ENCODE assay signal across 2 fruit fly cellular contexts in genomic region chrX:8145501-8146157, dm6.
A peak's percentile ranks its signal among the peaks of the same experiment; 100 is the strongest.
TF ChIP-seq lines count a peak whose summit lies in the region.

TSS of gene alpha-PheRS (minus strand) at chrX:8145602.
TSS of gene CG2129 (plus strand) at chrX:8145839.

TF ChIP-seq in whole organism, adult, 20 proteins besides CTCF, POLR2A, EP300 and RAD21 (continued from another document):
- TF ChIP-seq CG5204 (GFP tag; optimal IDR thresholded peaks at IDR 0.05; lab: Kevin White, UChicago), result no peak

TF ChIP-seq in whole organism, embryonic, 481 proteins besides CTCF, POLR2A, EP300 and RAD21 (continued from another document and continues in another):
- TF ChIP-seq CG33557 (GFP tag; optimal IDR thresholded peaks at IDR 0.05; lab: Kevin White, UChicago), result peak; percentile 0
- peak; percentile 17 for TF ChIP-seq CG9797 (GFP tag; optimal IDR thresholded peaks at IDR 0.05; lab: Kevin White, UChicago)
- no peak for TF ChIP-seq CG4404 (GFP tag; IDR thresholded peaks at IDR 0.05; lab: Robert Waterston, UW)
- no peak for TF ChIP-seq h (optimal IDR thresholded peaks at IDR 0.05; lab: Kevin White, UChicago)
- peak; percentile 84 for TF ChIP-seq CG2120 (GFP tag; optimal IDR thresholded peaks at IDR 0.05; lab: Kevin White, UChicago)
- peak; percentile 64 for TF ChIP-seq YL-1 (GFP tag; optimal IDR thresholded peaks at IDR 0.05; lab: Kevin White, UChicago)
- TF ChIP-seq Dll (GFP tag; IDR thresholded peaks at IDR 0.05; lab: Robert Waterston, UW; ENCODE audit: partially characterized antibody), result peak; percentile 62; the same call in 2 of the 4 replicates
- no peak for TF ChIP-seq CG2889 (GFP tag; IDR thresholded peaks at IDR 0.05; lab: Robert Waterston, UW)
- TF ChIP-seq CG2116 (GFP tag; optimal IDR thresholded peaks at IDR 0.05; lab: Kevin White, UChicago), result peak; percentile 60
- peak; percentile 18 for TF ChIP-seq Dp (GFP tag; optimal IDR thresholded peaks at IDR 0.05; lab: Kevin White, UChicago)
- TF ChIP-seq Taf1 (GFP tag; IDR thresholded peaks at IDR 0.05; lab: Robert Waterston, UW), result no peak
- peak; percentile 9 for TF ChIP-seq CG15601 (tag; optimal IDR thresholded peaks at IDR 0.05; lab: Kevin White, UChicago)
- peak; percentile 48 for TF ChIP-seq Nf-YC (tag; optimal IDR thresholded peaks at IDR 0.05; lab: Kevin White, UChicago)
- peak; percentile 1 for TF ChIP-seq Hr3 (GFP tag; optimal IDR thresholded peaks at IDR 0.05; lab: Kevin White, UChicago)
- peak; percentile 15 for TF ChIP-seq CG30020 (tag; optimal IDR thresholded peaks at IDR 0.05; lab: Kevin White, UChicago)
- TF ChIP-seq CG13424 (tag; optimal IDR thresholded peaks at IDR 0.05; lab: Kevin White, UChicago), result peak; percentile 60
- peak; percentile 8 for TF ChIP-seq nerfin-1 (tag; optimal IDR thresholded peaks at IDR 0.05; lab: Kevin White, UChicago)
- peak; percentile 18 for TF ChIP-seq NfI (GFP tag; optimal IDR thresholded peaks at IDR 0.05; lab: Kevin White, UChicago)
- TF ChIP-seq CG12659 (GFP tag; optimal IDR thresholded peaks at IDR 0.05; lab: Kevin White, UChicago), result peak; percentile 13
- TF ChIP-seq CG17186 (GFP tag; optimal IDR thresholded peaks at IDR 0.05; lab: Kevin White, UChicago), result peak; percentile 38
- 0 out of 2 replicates have a peak, but pooled peaks have one; percentile 34 for TF ChIP-seq Ada2b (GFP tag; IDR thresholded peaks at IDR 0.05; lab: Robert Waterston, UW)
- TF ChIP-seq CG17829 (tag; optimal IDR thresholded peaks at IDR 0.05; lab: Kevin White, UChicago), result peak; percentile 29
- no peak for TF ChIP-seq Oaz (GFP tag; IDR thresholded peaks at IDR 0.05; lab: Robert Waterston, UW)
- peak; percentile 48 for TF ChIP-seq sug (tag; optimal IDR thresholded peaks at IDR 0.05; lab: Kevin White, UChicago)
- TF ChIP-seq CG34224 (GFP tag; IDR thresholded peaks at IDR 0.05; lab: Robert Waterston, UW; ENCODE audit: partially characterized antibody), result peak; percentile 32; the same call in 1 of the 3 replicates
- peak; percentile 7 for TF ChIP-seq CG10979 (tag; optimal IDR thresholded peaks at IDR 0.05; lab: Kevin White, UChicago)
- TF ChIP-seq CG10147 (GFP tag; optimal IDR thresholded peaks at IDR 0.05; lab: Kevin White, UChicago), result peak; percentile 39
- peak; percentile 10 for TF ChIP-seq Sry-δ (GFP tag; optimal IDR thresholded peaks at IDR 0.05; lab: Kevin White, UChicago)
- peak; percentile 68 for TF ChIP-seq Dref (GFP tag; IDR thresholded peaks at IDR 0.05; lab: Robert Waterston, UW)
- TF ChIP-seq CG13296 (GFP tag; optimal IDR thresholded peaks at IDR 0.05; lab: Kevin White, UChicago), result peak; percentile 50
- 0 out of 2 replicates have a peak, but pooled peaks have one; percentile 27 for TF ChIP-seq CG10366 (GFP tag; IDR thresholded peaks at IDR 0.05; lab: Robert Waterston, UW)
- TF ChIP-seq Bgb (GFP tag; IDR thresholded peaks at IDR 0.05; lab: Robert Waterston, UW; ENCODE audit: partially characterized antibody), result 0 out of 2 replicates have a peak, but pooled peaks have one; percentile 18
- peak; percentile 26; the same call in 1 of the 2 replicates for TF ChIP-seq Xrp1 (GFP tag; IDR thresholded peaks at IDR 0.05; lab: Robert Waterston, UW)
- peak; percentile 29 for TF ChIP-seq tin (GFP tag; optimal IDR thresholded peaks at IDR 0.05; lab: Kevin White, UChicago)
- TF ChIP-seq CG2199 (GFP tag; IDR thresholded peaks at IDR 0.05; lab: Robert Waterston, UW), result no peak
- no peak for TF ChIP-seq gcm2 (GFP tag; optimal IDR thresholded peaks at IDR 0.05; lab: Kevin White, UChicago)
- no peak for TF ChIP-seq twi (tag; optimal IDR thresholded peaks at IDR 0.05; lab: Kevin White, UChicago)
- peak; percentile 76; the same call in 1 of the 2 replicates for TF ChIP-seq MBD-R2 (GFP tag; IDR thresholded peaks at IDR 0.05; lab: Robert Waterston, UW)
- TF ChIP-seq maf-S (GFP tag; optimal IDR thresholded peaks at IDR 0.05; lab: Kevin White, UChicago), result no peak
- TF ChIP-seq CG4328 (GFP tag; optimal IDR thresholded peaks at IDR 0.05; lab: Kevin White, UChicago), result peak; percentile 3
- peak; percentile 25 for TF ChIP-seq stwl (tag; optimal IDR thresholded peaks at IDR 0.05; lab: Kevin White, UChicago)
- peak; percentile 77 for TF ChIP-seq sens (GFP tag; lab: Kevin White, UChicago)
- peak; percentile 47; the same call in 2 of the 3 replicates for TF ChIP-seq dysf (GFP tag; IDR thresholded peaks at IDR 0.05; lab: Robert Waterston, UW)
- TF ChIP-seq HLH4C (GFP tag; IDR thresholded peaks at IDR 0.05; lab: Robert Waterston, UW; ENCODE audit: partially characterized antibody), result peak; percentile 53
- TF ChIP-seq CG17568 (GFP tag; optimal IDR thresholded peaks at IDR 0.05; lab: Kevin White, UChicago), result no peak
- TF ChIP-seq Deaf1 (tag; optimal IDR thresholded peaks at IDR 0.05; lab: Kevin White, UChicago), result no peak
- TF ChIP-seq pan (optimal IDR thresholded peaks at IDR 0.05; lab: Kevin White, UChicago), result no peak
- no peak for TF ChIP-seq pan (GFP tag; optimal IDR thresholded peaks at IDR 0.05 in 1 of 2, IDR thresholded peaks at IDR 0.05 in 1 of 2)
- TF ChIP-seq pho (GFP tag; optimal IDR thresholded peaks at IDR 0.05; lab: Kevin White, UChicago), result peak; percentile 23
- no peak for TF ChIP-seq dati (GFP tag; IDR thresholded peaks at IDR 0.05; lab: Robert Waterston, UW)
- TF ChIP-seq BEAF-32 (GFP tag; optimal IDR thresholded peaks at IDR 0.05; lab: Kevin White, UChicago), result peak; percentile 47
- TF ChIP-seq CG10274 (GFP tag; optimal IDR thresholded peaks at IDR 0.05; lab: Kevin White, UChicago), result no peak
- TF ChIP-seq CG15696 (tag; optimal IDR thresholded peaks at IDR 0.05; lab: Kevin White, UChicago), result peak; percentile 23
- peak; percentile 32 for TF ChIP-seq CG7556 (GFP tag; optimal IDR thresholded peaks at IDR 0.05; lab: Kevin White, UChicago)
- no peak for TF ChIP-seq CG12219 (GFP tag; optimal IDR thresholded peaks at IDR 0.05; lab: Kevin White, UChicago)
- peak; percentile 37 for TF ChIP-seq Max (GFP tag; optimal IDR thresholded peaks at IDR 0.05; lab: Kevin White, UChicago)
- peak; percentile 24; the same call in 1 of the 2 replicates for TF ChIP-seq E2f2 (GFP tag; IDR thresholded peaks at IDR 0.05; lab: Robert Waterston, UW)
- TF ChIP-seq CG15514 (GFP tag; optimal IDR thresholded peaks at IDR 0.05; lab: Kevin White, UChicago), result peak; percentile 96
- no peak for TF ChIP-seq CG4707 (GFP tag; optimal IDR thresholded peaks at IDR 0.05; lab: Kevin White, UChicago)
- TF ChIP-seq onecut (GFP tag; IDR thresholded peaks at IDR 0.05; lab: Robert Waterston, UW), result peak; percentile 21; the same call in 1 of the 2 replicates
- TF ChIP-seq Sin3A (optimal IDR thresholded peaks at IDR 0.05; lab: Kevin White, UChicago), result peak; percentile 23
- TF ChIP-seq CG3847 (GFP tag; IDR thresholded peaks at IDR 0.05; lab: Robert Waterston, UW), result 0 out of 2 replicates have a peak, but pooled peaks have one; percentile 12
- TF ChIP-seq bsh (GFP tag; optimal IDR thresholded peaks at IDR 0.05; lab: Kevin White, UChicago), result peak in 1 of 2 experiments; percentile 24
- peak; percentile 1 for TF ChIP-seq Bdp1 (GFP tag; optimal IDR thresholded peaks at IDR 0.05; lab: Kevin White, UChicago)
- no peak for TF ChIP-seq C15 (GFP tag; IDR thresholded peaks at IDR 0.05; lab: Robert Waterston, UW)
- TF ChIP-seq D (optimal IDR thresholded peaks at IDR 0.05; lab: Kevin White, UChicago), result no peak
- no peak for TF ChIP-seq D (GFP tag; optimal IDR thresholded peaks at IDR 0.05; lab: Kevin White, UChicago)
- TF ChIP-seq Sry-β (GFP tag; optimal IDR thresholded peaks at IDR 0.05; lab: Kevin White, UChicago), result peak; percentile 94
- peak; percentile 38 for TF ChIP-seq nmo (GFP tag; optimal IDR thresholded peaks at IDR 0.05; lab: Kevin White, UChicago)
- no peak for TF ChIP-seq Doc3 (GFP tag; IDR thresholded peaks at IDR 0.05; lab: Robert Waterston, UW; ENCODE audit: partially characterized antibody)
- no peak for TF ChIP-seq Atf-2 (GFP tag; optimal IDR thresholded peaks at IDR 0.05; lab: Kevin White, UChicago)
- TF ChIP-seq CG8924 (tag; optimal IDR thresholded peaks at IDR 0.05; lab: Kevin White, UChicago), result peak; percentile 48
- peak; percentile 6 for TF ChIP-seq HLH54F (GFP tag; optimal IDR thresholded peaks at IDR 0.05; lab: Kevin White, UChicago)
- no peak for TF ChIP-seq CG3995 (GFP tag; optimal IDR thresholded peaks at IDR 0.05; lab: Kevin White, UChicago)
- TF ChIP-seq CG12155 (GFP tag; optimal IDR thresholded peaks at IDR 0.05; lab: Kevin White, UChicago), result peak; percentile 3
- TF ChIP-seq Med (GFP tag; lab: Kevin White, UChicago), result peak; percentile 69
- TF ChIP-seq Vsx1 (GFP tag; optimal IDR thresholded peaks at IDR 0.05; lab: Kevin White, UChicago), result no peak
- peak; percentile 32 for TF ChIP-seq lilli (GFP tag; optimal IDR thresholded peaks at IDR 0.05; lab: Kevin White, UChicago)
- no peak for TF ChIP-seq corto (GFP tag; optimal IDR thresholded peaks at IDR 0.05; lab: Kevin White, UChicago)
- peak; percentile 3 for TF ChIP-seq Dek (tag; optimal IDR thresholded peaks at IDR 0.05; lab: Kevin White, UChicago)
- TF ChIP-seq CG32532 (GFP tag; IDR thresholded peaks at IDR 0.05; lab: Robert Waterston, UW), result peak; percentile 29; the same call in 1 of the 2 replicates
- peak; percentile 27 for TF ChIP-seq CG12299 (tag; optimal IDR thresholded peaks at IDR 0.05; lab: Kevin White, UChicago)
- TF ChIP-seq Hr39 (optimal IDR thresholded peaks at IDR 0.05; lab: Kevin White, UChicago), result no peak
- no peak for TF ChIP-seq disco-r (GFP tag; optimal IDR thresholded peaks at IDR 0.05; lab: Kevin White, UChicago)
- TF ChIP-seq CG30403 (GFP tag; optimal IDR thresholded peaks at IDR 0.05; lab: Kevin White, UChicago), result peak; percentile 36
- peak; percentile 44 for TF ChIP-seq CoRest (tag; optimal IDR thresholded peaks at IDR 0.05; lab: Kevin White, UChicago)
- TF ChIP-seq CG13287 (GFP tag; IDR thresholded peaks at IDR 0.05; lab: Robert Waterston, UW; ENCODE audit: partially characterized antibody), result peak; percentile 53; the same call in 1 of the 2 replicates
- peak; percentile 44; the same call in 1 of the 2 replicates for TF ChIP-seq CG9932 (GFP tag; IDR thresholded peaks at IDR 0.05; lab: Robert Waterston, UW)
- TF ChIP-seq phol (tag; optimal IDR thresholded peaks at IDR 0.05; lab: Kevin White, UChicago), result peak; percentile 53
- TF ChIP-seq amos (GFP tag; IDR thresholded peaks at IDR 0.05; lab: Robert Waterston, UW; ENCODE audit: partially characterized antibody), result peak; percentile 5; the same call in 1 of the 2 replicates
- peak; percentile 30 for TF ChIP-seq B-H2 (GFP tag; optimal IDR thresholded peaks at IDR 0.05; lab: Kevin White, UChicago)
- no peak for TF ChIP-seq CG7271 (tag; optimal IDR thresholded peaks at IDR 0.05; lab: Kevin White, UChicago)
- TF ChIP-seq Eip74EF (GFP tag; optimal IDR thresholded peaks at IDR 0.05; lab: Kevin White, UChicago), result peak in 1 of 2 experiments; percentile 15
- TF ChIP-seq CG12236 (GFP tag; optimal IDR thresholded peaks at IDR 0.05; lab: Kevin White, UChicago), result no peak
- TF ChIP-seq caup (GFP tag; optimal IDR thresholded peaks at IDR 0.05; lab: Kevin White, UChicago; ENCODE audit: severe bottlenecking), result no peak
- peak; percentile 43 for TF ChIP-seq Fer3 (tag; optimal IDR thresholded peaks at IDR 0.05; lab: Kevin White, UChicago)
- TF ChIP-seq crp (GFP tag; optimal IDR thresholded peaks at IDR 0.05; lab: Kevin White, UChicago), result peak; percentile 55 to 88
- TF ChIP-seq seq (GFP tag; IDR thresholded peaks at IDR 0.05; lab: Robert Waterston, UW), result no peak
- TF ChIP-seq vfl (GFP tag; optimal IDR thresholded peaks at IDR 0.05; lab: Kevin White, UChicago), result no peak
- no peak for TF ChIP-seq CG5953 (GFP tag; IDR thresholded peaks at IDR 0.05; lab: Robert Waterston, UW)
- TF ChIP-seq CG4282 (GFP tag; optimal IDR thresholded peaks at IDR 0.05; lab: Kevin White, UChicago), result no peak
- TF ChIP-seq CG16779 (GFP tag; IDR thresholded peaks at IDR 0.05; lab: Robert Waterston, UW), result no peak
- TF ChIP-seq CG4820 (GFP tag; optimal IDR thresholded peaks at IDR 0.05; lab: Kevin White, UChicago), result no peak
- TF ChIP-seq CG4854 (GFP tag; optimal IDR thresholded peaks at IDR 0.05; lab: Kevin White, UChicago), result no peak
- TF ChIP-seq CG1603 (tag; optimal IDR thresholded peaks at IDR 0.05; lab: Kevin White, UChicago), result peak; percentile 11
- no peak for TF ChIP-seq schlank (tag; optimal IDR thresholded peaks at IDR 0.05; lab: Kevin White, UChicago)
- no peak for TF ChIP-seq D19A (tag; optimal IDR thresholded peaks at IDR 0.05; lab: Kevin White, UChicago)
- TF ChIP-seq CG34376 (GFP tag; optimal IDR thresholded peaks at IDR 0.05; lab: Kevin White, UChicago), result peak; percentile 52
- peak; percentile 55 for TF ChIP-seq trem (tag; optimal IDR thresholded peaks at IDR 0.05; lab: Kevin White, UChicago)
- TF ChIP-seq Stat92E (GFP tag; optimal IDR thresholded peaks at IDR 0.05; lab: Kevin White, UChicago), result peak in 1 of 3 experiments; percentile 61
- TF ChIP-seq CG7963 (GFP tag; IDR thresholded peaks at IDR 0.05; lab: Robert Waterston, UW; ENCODE audit: partially characterized antibody), result 0 out of 3 replicates have a peak, but pooled peaks have one; percentile 9
- TF ChIP-seq CG12744 (GFP tag; optimal IDR thresholded peaks at IDR 0.05; lab: Kevin White, UChicago), result no peak
- TF ChIP-seq CG10267 (tag; optimal IDR thresholded peaks at IDR 0.05; lab: Kevin White, UChicago), result peak; percentile 51
- TF ChIP-seq CG7839 (tag; optimal IDR thresholded peaks at IDR 0.05; lab: Kevin White, UChicago), result no peak
- TF ChIP-seq CG15073 (GFP tag; optimal IDR thresholded peaks at IDR 0.05; lab: Kevin White, UChicago), result no peak
- TF ChIP-seq CG14710 (tag; optimal IDR thresholded peaks at IDR 0.05; lab: Kevin White, UChicago), result peak; percentile 55
- TF ChIP-seq Camta (GFP tag; optimal IDR thresholded peaks at IDR 0.05; lab: Kevin White, UChicago), result no peak
- TF ChIP-seq grau (tag; optimal IDR thresholded peaks at IDR 0.05; lab: Kevin White, UChicago), result peak; percentile 51
- TF ChIP-seq CG9817 (tag; optimal IDR thresholded peaks at IDR 0.05; lab: Kevin White, UChicago), result peak; percentile 21
- peak; percentile 54 for TF ChIP-seq unc-4 (GFP tag; IDR thresholded peaks at IDR 0.05; lab: Robert Waterston, UW; ENCODE audit: partially characterized antibody)
- peak in 1 of 2 experiments; percentile 87 for TF ChIP-seq insv (GFP tag; optimal IDR thresholded peaks at IDR 0.05; lab: Kevin White, UChicago)
- no peak for TF ChIP-seq MESR4 (GFP tag; optimal IDR thresholded peaks at IDR 0.05; lab: Kevin White, UChicago)
- TF ChIP-seq eyg (GFP tag; optimal IDR thresholded peaks at IDR 0.05; lab: Kevin White, UChicago), result no peak
- TF ChIP-seq CG13775 (GFP tag; optimal IDR thresholded peaks at IDR 0.05; lab: Kevin White, UChicago), result peak; percentile 17
- TF ChIP-seq CG16813 (GFP tag; IDR thresholded peaks at IDR 0.05; lab: Robert Waterston, UW; ENCODE audit: partially characterized antibody), result 0 out of 3 replicates have a peak, but pooled peaks have one; percentile 33
- no peak for TF ChIP-seq CG11456 (GFP tag; IDR thresholded peaks at IDR 0.05; lab: Robert Waterston, UW)
